Worm (Caenorhabditis elegans) whole organism, L1 larva: ENCODE measurements around the gene rgs-3.
A peak's percentile ranks its signal among the peaks of the same experiment; 100 is the strongest.

Source experiments
- C04F5.9 ChIP-seq: sonication (generic microtip); optimal IDR thresholded peaks from 2 replicates; lab custom pipeline; 2016; ENCODE audit warnings: missing genetic modification characterization, missing compliant biosample characterization
- C16A3.4 ChIP-seq: fragments of 150-350 bp; optimal IDR thresholded peaks from 2 replicates; lab custom pipeline; 2014; ENCODE audit warnings: missing biosample characterization, missing genetic modification characterization
- F16B12.6 ChIP-seq: fragments of 150-350 bp; optimal IDR thresholded peaks from 2 replicates; lab custom pipeline; 2014; ENCODE audit warnings: missing biosample characterization, missing genetic modification characterization
- alr-1 ChIP-seq: fragments of 200-800 bp; sonication (Bioruptor generic); optimal IDR thresholded peaks from 2 replicates; lab custom pipeline; 2018; ENCODE audit warnings: borderline replicate concordance, mild to moderate bottlenecking, missing genetic modification characterization, missing compliant biosample characterization
- aly-2 ChIP-seq: fragments of 150-350 bp; optimal IDR thresholded peaks from 2 replicates; lab custom pipeline; 2014; ENCODE audit warnings: missing biosample characterization, missing genetic modification characterization
- ama-1 ChIP-seq: fragments of 150-350 bp; optimal IDR thresholded peaks from 2 replicates; lab custom pipeline; 2014
- ces-1 ChIP-seq: fragments of 150-350 bp; optimal IDR thresholded peaks from 2 replicates; lab custom pipeline; 2014; ENCODE audit warnings: missing biosample characterization, missing genetic modification reagents, missing genetic modification characterization
- dpl-1 ChIP-seq, 3 experiments: fragments of 150-350 bp in 2 of 3; sonication (generic microtip) in 1 of 3; optimal IDR thresholded peaks; 2 replicates each; lab custom pipeline; 2014 to 2017; ENCODE audit warnings: missing biosample characterization in 3 of 3, missing genetic modification characterization in 3 of 3, missing genetic modification reagents in 3 of 3
- dsc-1 ChIP-seq: sonication (generic microtip); optimal IDR thresholded peaks from 2 replicates; lab custom pipeline; 2016; ENCODE audit warnings: mild to moderate bottlenecking, missing genetic modification characterization, missing compliant biosample characterization
- efl-3 ChIP-seq: fragments of 200-800 bp; sonication (Bioruptor generic); optimal IDR thresholded peaks from 2 replicates; lab custom pipeline; 2018; ENCODE audit warnings: mild to moderate bottlenecking, missing genetic modification characterization, missing compliant biosample characterization
- egl-13 ChIP-seq: sonication (generic microtip); optimal IDR thresholded peaks from 2 replicates; lab custom pipeline; 2016; ENCODE audit warnings: missing genotype, missing genetic modification reagents, missing genetic modification characterization, missing compliant biosample characterization
- egl-27 ChIP-seq, 2 experiments: fragments of 150-350 bp in 1 of 2; sonication (generic microtip); optimal IDR thresholded peaks; 3 replicates each; lab custom pipeline; 2017 to 2018; ENCODE audit warnings: missing biosample characterization in 2 of 2, missing genetic modification characterization in 2 of 2, missing genetic modification reagents in 2 of 2
- ets-5 ChIP-seq: fragments of 200-800 bp; sonication (Bioruptor generic); IDR thresholded peaks from 2 replicates; pipeline ENCODE4 v1.3.6; 2022; ENCODE audit warnings: missing genetic modification characterization, missing compliant biosample characterization
- fkh-10 ChIP-seq: sonication (generic microtip); optimal IDR thresholded peaks from 2 replicates; lab custom pipeline; 2017; ENCODE audit warnings: missing biosample characterization, missing genetic modification reagents, missing genetic modification characterization
- fkh-8 ChIP-seq: sonication (generic microtip); optimal IDR thresholded peaks from 2 replicates; lab custom pipeline; 2016; ENCODE audit warnings: mild to moderate bottlenecking, missing genetic modification characterization, missing compliant biosample characterization
- fos-1 ChIP-seq: fragments of 150-350 bp; optimal IDR thresholded peaks from 2 replicates; lab custom pipeline; 2014; ENCODE audit warnings: missing biosample characterization, missing genetic modification characterization
- hlh-17 ChIP-seq: fragments of 200-800 bp; sonication (Bioruptor generic); optimal IDR thresholded peaks from 2 replicates; lab custom pipeline; 2018; ENCODE audit warnings: missing genetic modification characterization, mild to moderate bottlenecking, missing compliant biosample characterization, moderate library complexity, borderline replicate concordance
- isw-1 ChIP-seq: fragments of 200-800 bp; sonication (Bioruptor generic); IDR thresholded peaks from 2 replicates; pipeline ENCODE4 v1.3.6; 2022; ENCODE audit warnings: missing genetic modification characterization, missing compliant biosample characterization
- jun-1 ChIP-seq: fragments of 150-350 bp; optimal IDR thresholded peaks from 2 replicates; lab custom pipeline; 2014; ENCODE audit warnings: missing biosample characterization, missing genetic modification reagents, missing genetic modification characterization
- lin-13 ChIP-seq: fragments of 150-350 bp; optimal IDR thresholded peaks from 2 replicates; lab custom pipeline; 2014; ENCODE audit warnings: missing biosample characterization, missing genetic modification reagents, missing genetic modification characterization
- lin-14 ChIP-seq: fragments of 200-800 bp; sonication (Bioruptor generic); optimal IDR thresholded peaks from 2 replicates; lab custom pipeline; 2018; ENCODE audit warnings: mild to moderate bottlenecking, missing genetic modification characterization, moderate library complexity, missing compliant biosample characterization
- lin-15B ChIP-seq: fragments of 150-350 bp; sonication (generic microtip); optimal IDR thresholded peaks from 3 replicates; lab custom pipeline; 2014; ENCODE audit warnings: missing biosample characterization, missing genetic modification characterization
- lin-35 ChIP-seq, 2 experiments: fragments of 150-350 bp; optimal IDR thresholded peaks; 2 replicates each; lab custom pipeline; 2014; ENCODE audit warnings: missing biosample characterization in 2 of 2, missing genetic modification characterization in 2 of 2, missing genetic modification reagents in 2 of 2
- mdl-1 ChIP-seq, 2 experiments: fragments of 150-350 bp; optimal IDR thresholded peaks; 2 replicates each; lab custom pipeline; 2014 to 2017; ENCODE audit warnings: missing biosample characterization in 2 of 2, missing genetic modification characterization in 2 of 2, inconsistent platforms in 1 of 2
- mef-2 ChIP-seq: fragments of 150-350 bp; optimal IDR thresholded peaks from 2 replicates; lab custom pipeline; 2014; ENCODE audit warnings: missing biosample characterization, missing genetic modification characterization
- nhr-12 ChIP-seq: sonication (generic microtip); optimal IDR thresholded peaks from 2 replicates; lab custom pipeline; 2017; ENCODE audit warnings: missing biosample characterization, missing genetic modification characterization
- nhr-19 ChIP-seq: fragments of 200-800 bp; sonication (Bioruptor generic); conservative IDR thresholded peaks from 2 replicates; pipeline ENCODE4 v1.3.6; 2022; ENCODE audit warnings: missing genetic modification characterization, missing compliant biosample characterization
- nhr-20 ChIP-seq: sonication (generic microtip); optimal IDR thresholded peaks from 2 replicates; lab custom pipeline; 2016; ENCODE audit warnings: mild to moderate bottlenecking, missing genetic modification characterization, missing compliant biosample characterization
- nhr-237 ChIP-seq: fragments of 150-350 bp; optimal IDR thresholded peaks from 2 replicates; lab custom pipeline; 2014; ENCODE audit warnings: missing biosample characterization, missing genetic modification characterization
- nhr-47 ChIP-seq: sonication (generic microtip); optimal IDR thresholded peaks from 2 replicates; lab custom pipeline; 2016; ENCODE audit warnings: mild to moderate bottlenecking, missing genetic modification characterization, moderate library complexity, missing compliant biosample characterization
- nhr-76 ChIP-seq: sonication (generic microtip); optimal IDR thresholded peaks from 2 replicates; lab custom pipeline; 2017; ENCODE audit warnings: missing biosample characterization, missing genetic modification characterization
- nhr-77 ChIP-seq: fragments of 150-350 bp; optimal IDR thresholded peaks from 2 replicates; lab custom pipeline; 2014; ENCODE audit warnings: missing biosample characterization, missing genetic modification characterization
- nhr-85 ChIP-seq: sonication (generic microtip); peaks from one replicate; lab custom pipeline; 2016; ENCODE audit warnings: missing genetic modification characterization, inconsistent platforms, missing compliant biosample characterization
- pag-3 ChIP-seq: sonication (generic microtip); optimal IDR thresholded peaks from 2 replicates; lab custom pipeline; 2017; ENCODE audit warnings: missing genetic modification characterization, mild to moderate bottlenecking, missing compliant biosample characterization, antibody characterized with exemption, borderline replicate concordance; ENCODE audit not compliant: insufficient read depth
- pqm-1 ChIP-seq: sonication (generic microtip); optimal IDR thresholded peaks from 3 replicates; lab custom pipeline; 2017; ENCODE audit warnings: missing biosample characterization, missing genetic modification characterization
- rnt-1 ChIP-seq: sonication (generic microtip); optimal IDR thresholded peaks from 2 replicates; lab custom pipeline; 2016; ENCODE audit warnings: mild to moderate bottlenecking, missing genetic modification characterization, moderate library complexity, missing compliant biosample characterization
- skn-1 ChIP-seq: fragments of 150-350 bp; optimal IDR thresholded peaks from 2 replicates; lab custom pipeline; 2014; ENCODE audit warnings: missing biosample characterization, missing genetic modification characterization
- snpc-4 ChIP-seq: fragments of 150-350 bp; optimal IDR thresholded peaks from 2 replicates; lab custom pipeline; 2014; ENCODE audit warnings: missing biosample characterization, missing genetic modification characterization
- sox-4 ChIP-seq: sonication (generic microtip); optimal IDR thresholded peaks from 2 replicates; lab custom pipeline; 2016; ENCODE audit warnings: missing genetic modification characterization, missing compliant biosample characterization
- sptf-1 ChIP-seq: fragments of 150-350 bp; optimal IDR thresholded peaks from 2 replicates; lab custom pipeline; 2014; ENCODE audit warnings: missing biosample characterization, missing genetic modification characterization
- sup-37 ChIP-seq: fragments of 200-800 bp; sonication (Bioruptor generic); optimal IDR thresholded peaks from 2 replicates; lab custom pipeline; 2018; ENCODE audit warnings: mild to moderate bottlenecking, missing genetic modification characterization, missing compliant biosample characterization
- swsn-7 ChIP-seq: sonication (generic microtip); optimal IDR thresholded peaks from 2 replicates; lab custom pipeline; 2016; ENCODE audit warnings: missing genetic modification characterization, missing compliant biosample characterization
- tbx-2 ChIP-seq: sonication (generic microtip); optimal IDR thresholded peaks from 2 replicates; lab custom pipeline; 2016; ENCODE audit warnings: missing genetic modification characterization, missing compliant biosample characterization
- tlp-1 ChIP-seq: fragments of 150-350 bp; optimal IDR thresholded peaks from 2 replicates; lab custom pipeline; 2014; ENCODE audit warnings: missing biosample characterization, missing genetic modification characterization
- unc-130 ChIP-seq: fragments of 150-350 bp; optimal IDR thresholded peaks from 2 replicates; lab custom pipeline; 2017; ENCODE audit warnings: missing biosample characterization, missing genetic modification characterization, inconsistent platforms
- unc-62 ChIP-seq: fragments of 150-350 bp; optimal IDR thresholded peaks from 2 replicates; lab custom pipeline; 2014; ENCODE audit warnings: missing biosample characterization, missing genetic modification reagents, missing genetic modification characterization
- unc-86 ChIP-seq: sonication (generic microtip); optimal IDR thresholded peaks from 2 replicates; lab custom pipeline; 2016; ENCODE audit warnings: missing genetic modification characterization, missing compliant biosample characterization
- unc-98 ChIP-seq: fragments of 200-800 bp; sonication (Bioruptor generic); IDR thresholded peaks from 2 replicates; pipeline ENCODE4 v1.3.6; 2022; ENCODE audit warnings: missing genetic modification characterization, missing compliant biosample characterization
- xbp-1 ChIP-seq: sonication (generic microtip); optimal IDR thresholded peaks from 2 replicates; lab custom pipeline; 2016; ENCODE audit warnings: missing genetic modification characterization, missing compliant biosample characterization
- zip-4 ChIP-seq: fragments of 200-800 bp; sonication (Bioruptor generic); optimal IDR thresholded peaks from 2 replicates; lab custom pipeline; 2018; ENCODE audit warnings: mild to moderate bottlenecking, missing genetic modification characterization, moderate library complexity, missing compliant biosample characterization
- ztf-11 ChIP-seq, 2 experiments: sonication (generic microtip); optimal IDR thresholded peaks; 2 replicates each; lab custom pipeline; 2016 to 2017; ENCODE audit warnings: missing genetic modification characterization in 2 of 2, missing biosample characterization in 1 of 2, missing compliant biosample characterization in 1 of 2

The rgs-3 gene

DNA sequence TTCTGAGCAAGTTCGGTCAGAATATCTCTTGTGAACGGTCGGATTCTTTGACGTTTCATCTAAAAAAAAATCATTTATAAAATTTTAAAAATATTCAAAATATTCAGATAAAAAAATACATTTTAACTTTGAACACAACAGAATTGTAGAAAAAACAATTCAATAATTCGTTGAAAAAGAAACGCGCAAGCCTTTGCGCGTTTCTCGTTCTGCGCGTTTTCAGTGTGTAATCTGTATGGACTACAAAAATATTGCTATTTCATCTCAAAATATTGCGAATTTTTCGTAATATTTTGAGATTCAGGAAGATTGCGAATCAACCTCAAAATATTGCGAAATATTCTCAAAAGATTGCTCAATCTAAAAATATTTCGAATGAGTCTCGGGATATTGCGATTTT is 43.7 kb upstream of the rgs-3 start, which contains the start of gene R12C12.7 (continued):
- TF ChIP-seq unc-98 (GFP tag; lab: Robert Waterston, UW) = no peak
- TF ChIP-seq ces-1 = no peak
- no peak for TF ChIP-seq F16B12.6 (tag; lab: Kevin White, UChicago)
- peak; percentile 3 for TF ChIP-seq rnt-1 (tag; lab: Kevin White, UChicago)
- TF ChIP-seq nhr-237 (tag; lab: Kevin White, UChicago) = no peak
- no peak for TF ChIP-seq jun-1
- no peak for TF ChIP-seq sox-4 (tag; lab: Kevin White, UChicago)
- TF ChIP-seq lin-14 (GFP tag; lab: Kevin White, UChicago) = no peak
- no peak for TF ChIP-seq egl-13

DNA sequence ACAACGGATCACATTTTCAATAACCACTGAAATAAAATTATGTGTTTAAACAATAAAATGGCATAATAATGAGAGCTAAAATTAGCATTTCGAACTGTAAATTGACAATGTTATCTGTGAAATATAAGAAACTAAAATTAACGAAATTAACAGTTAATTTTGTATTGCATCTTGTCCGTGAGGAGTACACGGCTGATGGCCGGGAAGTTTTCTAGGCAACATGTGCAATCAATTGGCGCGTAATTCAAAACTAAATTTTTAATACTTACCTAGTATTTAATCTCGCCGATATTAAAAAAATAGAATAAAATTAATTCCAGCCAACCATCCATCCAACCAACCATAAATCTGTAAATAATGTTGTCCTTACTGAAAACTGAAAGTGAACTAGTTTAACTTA is 38.1 kb upstream of the rgs-3 start:
- no peak for TF ChIP-seq unc-62 (GFP tag; lab: Kevin White, UChicago)
- no peak for TF ChIP-seq nhr-12 (tag; lab: Kevin White, UChicago)
- no peak for TF ChIP-seq pqm-1
- TF ChIP-seq sup-37 (GFP tag; lab: Kevin White, UChicago) = no peak
- TF ChIP-seq tbx-2 (tag; lab: Kevin White, UChicago) = peak; percentile 93
- peak; percentile 74 for TF ChIP-seq unc-98 (GFP tag; lab: Robert Waterston, UW)
- peak; percentile 94 for TF ChIP-seq C04F5.9
- TF ChIP-seq C16A3.4 = peak; percentile 58
- TF ChIP-seq ces-1 = no peak
- TF ChIP-seq alr-1 (tag; lab: Kevin White, UChicago) = no peak
- peak; percentile 92 for TF ChIP-seq swsn-7 (tag; lab: Kevin White, UChicago)
- TF ChIP-seq unc-86 (tag; lab: Kevin White, UChicago) = peak; percentile 79
- peak; percentile 87 for TF ChIP-seq unc-130 (tag; lab: Kevin White, UChicago)
- TF ChIP-seq dsc-1 (tag; lab: Kevin White, UChicago) = peak; percentile 97
- TF ChIP-seq nhr-77 (tag; lab: Kevin White, UChicago) = no peak
- peak; percentile 62 for TF ChIP-seq snpc-4
- TF ChIP-seq zip-4 (GFP tag; lab: Kevin White, UChicago) = peak; percentile 57
- TF ChIP-seq nhr-19 (GFP tag; lab: Robert Waterston, UW) = peak; percentile 93
- TF ChIP-seq fkh-8 (tag; lab: Kevin White, UChicago) = peak; percentile 73
- TF ChIP-seq F16B12.6 (tag; lab: Kevin White, UChicago) = peak; percentile 43
- TF ChIP-seq lin-13 (GFP tag; lab: Kevin White, UChicago) = peak; percentile 68
- peak; percentile 95 to 98 (median 97) for TF ChIP-seq dpl-1 (GFP tag; optimal IDR thresholded peaks at IDR 0.05; lab: Kevin White, UChicago)
- no peak for TF ChIP-seq mef-2 (tag; lab: Kevin White, UChicago)
- no peak for TF ChIP-seq nhr-76
- peak in 1 of 2 experiments; percentile 62 for TF ChIP-seq mdl-1 (tag; optimal IDR thresholded peaks at IDR 0.05; lab: Kevin White, UChicago)
- no peak for TF ChIP-seq ets-5 (GFP tag; lab: Robert Waterston, UW)
- peak; percentile 94 for TF ChIP-seq nhr-47 (tag; lab: Kevin White, UChicago)
- TF ChIP-seq nhr-20 (tag; lab: Kevin White, UChicago) = peak; percentile 94
- peak; percentile 74 for TF ChIP-seq isw-1 (GFP tag; lab: Robert Waterston, UW)
- peak; percentile 91 for TF ChIP-seq xbp-1 (tag; lab: Kevin White, UChicago)
- no peak for TF ChIP-seq tlp-1 (tag; lab: Kevin White, UChicago)
- no peak for TF ChIP-seq sptf-1
- peak; percentile 97 for TF ChIP-seq egl-13
- TF ChIP-seq lin-15B (tag; lab: Kevin White, UChicago) = peak; percentile 63
- peak; percentile 73 for TF ChIP-seq efl-3 (GFP tag; lab: Kevin White, UChicago)
- no peak for TF ChIP-seq fkh-10 (GFP tag; lab: Kevin White, UChicago)
- TF ChIP-seq egl-27 (tag; optimal IDR thresholded peaks at IDR 0.05; lab: Kevin White, UChicago) = no peak
- TF ChIP-seq hlh-17 = peak; percentile 53
- TF ChIP-seq aly-2 (tag; lab: Kevin White, UChicago) = peak; percentile 59
- peak; percentile 71 for TF ChIP-seq skn-1 (tag; lab: Kevin White, UChicago)
- TF ChIP-seq ama-1 = no peak
- TF ChIP-seq fos-1 (tag; lab: Kevin White, UChicago) = peak; percentile 1
- peak in 1 of 2 experiments; percentile 98 for TF ChIP-seq ztf-11 (tag; optimal IDR thresholded peaks at IDR 0.05; lab: Kevin White, UChicago)
- TF ChIP-seq jun-1 = peak; percentile 58
- TF ChIP-seq nhr-237 (tag; lab: Kevin White, UChicago) = no peak
- TF ChIP-seq pag-3 (tag; lab: Kevin White, UChicago) = no peak
- peak; percentile 98 for TF ChIP-seq lin-35 (GFP tag; optimal IDR thresholded peaks at IDR 0.05; lab: Kevin White, UChicago)
- TF ChIP-seq nhr-85 (tag; lab: Kevin White, UChicago) = peak; percentile 95
